Worm (Caenorhabditis elegans) whole organism, L1 larva: Measurements from ENCODE around the gene F13E9.12.

Source experiments
- C04F5.9 ChIP-seq: sonication (generic microtip); optimal IDR thresholded peaks from 2 replicates; lab custom pipeline; 2016; ENCODE audit warnings: missing genetic modification characterization, missing compliant biosample characterization
- Y116A8C.19 ChIP-seq: sonication (generic microtip); optimal IDR thresholded peaks from 2 replicates; lab custom pipeline; 2016; ENCODE audit warnings: missing compliant biosample characterization, missing genetic modification characterization, borderline replicate concordance
- ama-1 ChIP-seq: fragments of 150-350 bp; optimal IDR thresholded peaks from 2 replicates; lab custom pipeline; 2014
- blmp-1 ChIP-seq: fragments of 150-350 bp; optimal IDR thresholded peaks from 2 replicates; lab custom pipeline; 2014; ENCODE audit warnings: missing biosample characterization, missing genetic modification characterization
- ceh-63 ChIP-seq: fragments of 200-800 bp; sonication (Bioruptor generic); optimal IDR thresholded peaks from 2 replicates; lab custom pipeline; 2018; ENCODE audit warnings: mild to moderate bottlenecking, missing genetic modification characterization, missing compliant biosample characterization
- ceh-8 ChIP-seq: fragments of 200-800 bp; sonication (Bioruptor generic); optimal IDR thresholded peaks from 2 replicates; lab custom pipeline; 2018; ENCODE audit warnings: mild to moderate bottlenecking, missing genetic modification characterization, moderate library complexity, missing compliant biosample characterization
- ceh-82 ChIP-seq, 3 experiments: fragments of 150-350 bp in 1 of 3; sonication (generic microtip) in 2 of 3; optimal IDR thresholded peaks; 2 replicates each; lab custom pipeline; 2014 to 2017; ENCODE audit warnings: missing biosample characterization in 3 of 3, missing genetic modification characterization in 3 of 3
- ceh-88 ChIP-seq: fragments of 200-800 bp; sonication (Bioruptor generic); IDR thresholded peaks from 2 replicates; pipeline ENCODE4 v1.3.6; 2022; ENCODE audit warnings: missing genetic modification characterization, missing compliant biosample characterization
- ces-1 ChIP-seq: fragments of 150-350 bp; optimal IDR thresholded peaks from 2 replicates; lab custom pipeline; 2014; ENCODE audit warnings: missing biosample characterization, missing genetic modification reagents, missing genetic modification characterization
- dpl-1 ChIP-seq, 3 experiments: fragments of 150-350 bp in 2 of 3; sonication (generic microtip) in 1 of 3; optimal IDR thresholded peaks; 2 replicates each; lab custom pipeline; 2014 to 2017; ENCODE audit warnings: missing biosample characterization in 3 of 3, missing genetic modification characterization in 3 of 3, missing genetic modification reagents in 3 of 3
- dsc-1 ChIP-seq: sonication (generic microtip); optimal IDR thresholded peaks from 2 replicates; lab custom pipeline; 2016; ENCODE audit warnings: mild to moderate bottlenecking, missing genetic modification characterization, missing compliant biosample characterization
- efl-3 ChIP-seq: fragments of 200-800 bp; sonication (Bioruptor generic); optimal IDR thresholded peaks from 2 replicates; lab custom pipeline; 2018; ENCODE audit warnings: mild to moderate bottlenecking, missing genetic modification characterization, missing compliant biosample characterization
- egl-13 ChIP-seq: sonication (generic microtip); optimal IDR thresholded peaks from 2 replicates; lab custom pipeline; 2016; ENCODE audit warnings: missing genotype, missing genetic modification reagents, missing genetic modification characterization, missing compliant biosample characterization
- elt-2 ChIP-seq: sonication (generic microtip); optimal IDR thresholded peaks from 2 replicates; lab custom pipeline; 2016; ENCODE audit warnings: missing genetic modification characterization, mild to moderate bottlenecking, inconsistent platforms, missing compliant biosample characterization, missing genetic modification reagents
- ets-5 ChIP-seq: fragments of 200-800 bp; sonication (Bioruptor generic); IDR thresholded peaks from 2 replicates; pipeline ENCODE4 v1.3.6; 2022; ENCODE audit warnings: missing genetic modification characterization, missing compliant biosample characterization
- fkh-10 ChIP-seq: sonication (generic microtip); optimal IDR thresholded peaks from 2 replicates; lab custom pipeline; 2017; ENCODE audit warnings: missing biosample characterization, missing genetic modification reagents, missing genetic modification characterization
- grh-1 ChIP-seq: fragments of 200-800 bp; sonication (Bioruptor generic); IDR thresholded peaks from 2 replicates; pipeline ENCODE4 v1.3.6; 2022; ENCODE audit warnings: missing genetic modification reagents, missing genetic modification characterization, missing compliant biosample characterization
- hlh-17 ChIP-seq: fragments of 200-800 bp; sonication (Bioruptor generic); optimal IDR thresholded peaks from 2 replicates; lab custom pipeline; 2018; ENCODE audit warnings: missing genetic modification characterization, mild to moderate bottlenecking, missing compliant biosample characterization, moderate library complexity, borderline replicate concordance
- hlh-4 ChIP-seq: sonication (generic microtip); optimal IDR thresholded peaks from 2 replicates; lab custom pipeline; 2016; ENCODE audit warnings: mild to moderate bottlenecking, missing genetic modification characterization, missing compliant biosample characterization
- hpl-2 ChIP-seq: fragments of 150-350 bp; optimal IDR thresholded peaks from 2 replicates; lab custom pipeline; 2014; ENCODE audit warnings: missing biosample characterization, missing genetic modification reagents, missing genetic modification characterization
- isw-1 ChIP-seq: fragments of 200-800 bp; sonication (Bioruptor generic); IDR thresholded peaks from 2 replicates; pipeline ENCODE4 v1.3.6; 2022; ENCODE audit warnings: missing genetic modification characterization, missing compliant biosample characterization
- lin-13 ChIP-seq: fragments of 150-350 bp; optimal IDR thresholded peaks from 2 replicates; lab custom pipeline; 2014; ENCODE audit warnings: missing biosample characterization, missing genetic modification reagents, missing genetic modification characterization
- lin-35 ChIP-seq, 2 experiments: fragments of 150-350 bp; optimal IDR thresholded peaks; 2 replicates each; lab custom pipeline; 2014; ENCODE audit warnings: missing biosample characterization in 2 of 2, missing genetic modification characterization in 2 of 2, missing genetic modification reagents in 2 of 2
- lin-39 ChIP-seq: fragments of 150-350 bp; optimal IDR thresholded peaks from 2 replicates; lab custom pipeline; 2014; ENCODE audit warnings: missing biosample characterization, missing genetic modification reagents, missing genetic modification characterization
- mdl-1 ChIP-seq, 2 experiments: fragments of 150-350 bp; optimal IDR thresholded peaks; 2 replicates each; lab custom pipeline; 2014 to 2017; ENCODE audit warnings: missing biosample characterization in 2 of 2, missing genetic modification characterization in 2 of 2, inconsistent platforms in 1 of 2
- mep-1 ChIP-seq: fragments of 150-350 bp; optimal IDR thresholded peaks from 2 replicates; lab custom pipeline; 2014; ENCODE audit warnings: missing biosample characterization, missing genetic modification characterization
- nhr-11 ChIP-seq: fragments of 150-350 bp; optimal IDR thresholded peaks from 2 replicates; lab custom pipeline; 2014; ENCODE audit warnings: missing biosample characterization, missing genetic modification characterization
- nhr-20 ChIP-seq: sonication (generic microtip); optimal IDR thresholded peaks from 2 replicates; lab custom pipeline; 2016; ENCODE audit warnings: mild to moderate bottlenecking, missing genetic modification characterization, missing compliant biosample characterization
- nhr-237 ChIP-seq: fragments of 150-350 bp; optimal IDR thresholded peaks from 2 replicates; lab custom pipeline; 2014; ENCODE audit warnings: missing biosample characterization, missing genetic modification characterization
- nhr-47 ChIP-seq: sonication (generic microtip); optimal IDR thresholded peaks from 2 replicates; lab custom pipeline; 2016; ENCODE audit warnings: mild to moderate bottlenecking, missing genetic modification characterization, moderate library complexity, missing compliant biosample characterization
- nhr-76 ChIP-seq: sonication (generic microtip); optimal IDR thresholded peaks from 2 replicates; lab custom pipeline; 2017; ENCODE audit warnings: missing biosample characterization, missing genetic modification characterization
- nhr-85 ChIP-seq: sonication (generic microtip); peaks from one replicate; lab custom pipeline; 2016; ENCODE audit warnings: missing genetic modification characterization, inconsistent platforms, missing compliant biosample characterization
- pqm-1 ChIP-seq: sonication (generic microtip); optimal IDR thresholded peaks from 3 replicates; lab custom pipeline; 2017; ENCODE audit warnings: missing biosample characterization, missing genetic modification characterization
- rnt-1 ChIP-seq: sonication (generic microtip); optimal IDR thresholded peaks from 2 replicates; lab custom pipeline; 2016; ENCODE audit warnings: mild to moderate bottlenecking, missing genetic modification characterization, moderate library complexity, missing compliant biosample characterization
- snu-23 ChIP-seq: sonication (generic microtip); optimal IDR thresholded peaks from 2 replicates; lab custom pipeline; 2016; ENCODE audit warnings: missing genetic modification characterization, missing compliant biosample characterization
- sox-4 ChIP-seq: sonication (generic microtip); optimal IDR thresholded peaks from 2 replicates; lab custom pipeline; 2016; ENCODE audit warnings: missing genetic modification characterization, missing compliant biosample characterization
- sptf-1 ChIP-seq: fragments of 150-350 bp; optimal IDR thresholded peaks from 2 replicates; lab custom pipeline; 2014; ENCODE audit warnings: missing biosample characterization, missing genetic modification characterization
- sup-37 ChIP-seq: fragments of 200-800 bp; sonication (Bioruptor generic); optimal IDR thresholded peaks from 2 replicates; lab custom pipeline; 2018; ENCODE audit warnings: mild to moderate bottlenecking, missing genetic modification characterization, missing compliant biosample characterization
- tbx-2 ChIP-seq: sonication (generic microtip); optimal IDR thresholded peaks from 2 replicates; lab custom pipeline; 2016; ENCODE audit warnings: missing genetic modification characterization, missing compliant biosample characterization
- tlp-1 ChIP-seq: fragments of 150-350 bp; optimal IDR thresholded peaks from 2 replicates; lab custom pipeline; 2014; ENCODE audit warnings: missing biosample characterization, missing genetic modification characterization
- unc-130 ChIP-seq: fragments of 150-350 bp; optimal IDR thresholded peaks from 2 replicates; lab custom pipeline; 2017; ENCODE audit warnings: missing biosample characterization, missing genetic modification characterization, inconsistent platforms
- unc-62 ChIP-seq: fragments of 150-350 bp; optimal IDR thresholded peaks from 2 replicates; lab custom pipeline; 2014; ENCODE audit warnings: missing biosample characterization, missing genetic modification reagents, missing genetic modification characterization
- unc-86 ChIP-seq: sonication (generic microtip); optimal IDR thresholded peaks from 2 replicates; lab custom pipeline; 2016; ENCODE audit warnings: missing genetic modification characterization, missing compliant biosample characterization
- zip-4 ChIP-seq: fragments of 200-800 bp; sonication (Bioruptor generic); optimal IDR thresholded peaks from 2 replicates; lab custom pipeline; 2018; ENCODE audit warnings: mild to moderate bottlenecking, missing genetic modification characterization, moderate library complexity, missing compliant biosample characterization
- ztf-11 ChIP-seq, 2 experiments: sonication (generic microtip); optimal IDR thresholded peaks; 2 replicates each; lab custom pipeline; 2016 to 2017; ENCODE audit warnings: missing genetic modification characterization in 2 of 2, missing biosample characterization in 1 of 2, missing compliant biosample characterization in 1 of 2

Gene F13E9.12

ce11 chrIV:10909708-10910107 is 35.3 kb upstream of the F13E9.12 start, which contains the start of gene pyk-2 (continued):
- TF ChIP-seq unc-86 (tag; lab: Kevin White, UChicago) = no peak
- no peak for TF ChIP-seq dsc-1 (tag; lab: Kevin White, UChicago)
- TF ChIP-seq nhr-237 (tag; lab: Kevin White, UChicago) = no peak
- no peak for TF ChIP-seq efl-3
- TF ChIP-seq ceh-8 = no peak
- no peak for TF ChIP-seq ces-1 (GFP tag; lab: Kevin White, UChicago)
- TF ChIP-seq Y116A8C.19 (tag; lab: Kevin White, UChicago) = no peak
- no peak for TF ChIP-seq blmp-1 (tag; lab: Kevin White, UChicago)
- TF ChIP-seq pqm-1 (tag; lab: Kevin White, UChicago) = no peak
- no peak for TF ChIP-seq hlh-4 (tag; lab: Kevin White, UChicago)
- no peak for TF ChIP-seq unc-62 (GFP tag; lab: Kevin White, UChicago)
- TF ChIP-seq snu-23 (GFP tag; lab: Kevin White, UChicago) = peak; percentile 64
- TF ChIP-seq nhr-85 = peak; percentile 88
- TF ChIP-seq egl-13 = no peak
- TF ChIP-seq dpl-1 (GFP tag; optimal IDR thresholded peaks at IDR 0.05; lab: Kevin White, UChicago) = no peak
- TF ChIP-seq rnt-1 (tag; lab: Kevin White, UChicago) = no peak
- no peak for TF ChIP-seq unc-130
- TF ChIP-seq tbx-2 (tag; lab: Kevin White, UChicago) = peak; percentile 19
- TF ChIP-seq sup-37 (GFP tag; lab: Kevin White, UChicago) = no peak
- TF ChIP-seq isw-1 (GFP tag; lab: Robert Waterston, UW) = no peak
- TF ChIP-seq fkh-10 (GFP tag; lab: Kevin White, UChicago) = no peak
- TF ChIP-seq lin-35 (GFP tag; optimal IDR thresholded peaks at IDR 0.05; lab: Kevin White, UChicago) = peak in 1 of 2 experiments; percentile 29
- TF ChIP-seq ets-5 (GFP tag; lab: Robert Waterston, UW) = no peak
- no peak for TF ChIP-seq ceh-88 (GFP tag; lab: Robert Waterston, UW)
- no peak for TF ChIP-seq ceh-63 (GFP tag; lab: Kevin White, UChicago)
- TF ChIP-seq nhr-76 (tag; lab: Kevin White, UChicago) = no peak
- no peak for TF ChIP-seq tlp-1
- TF ChIP-seq lin-39 (tag; lab: Kevin White, UChicago) = no peak
- TF ChIP-seq zip-4 (GFP tag; lab: Kevin White, UChicago) = no peak
- no peak for TF ChIP-seq lin-13 (GFP tag; lab: Kevin White, UChicago)
- TF ChIP-seq mep-1 (tag; lab: Kevin White, UChicago) = no peak
- TF ChIP-seq mdl-1 (tag; optimal IDR thresholded peaks at IDR 0.05; lab: Kevin White, UChicago) = no peak
- no peak for TF ChIP-seq grh-1
- TF ChIP-seq C04F5.9 (tag; lab: Kevin White, UChicago) = no peak
- no peak for TF ChIP-seq nhr-47 (tag; lab: Kevin White, UChicago)
- TF ChIP-seq ceh-82 (tag; optimal IDR thresholded peaks at IDR 0.05; lab: Kevin White, UChicago) = no peak
- no peak for TF ChIP-seq hlh-17 (GFP tag; lab: Kevin White, UChicago)
- TF ChIP-seq nhr-20 (tag; lab: Kevin White, UChicago) = peak; percentile 69

ce11 chrIV:10909206-10909605 is 34.8 kb upstream of the F13E9.12 start, which contains the start of gene ZK596.2:
ZK596.2 (minus strand) TSS chrIV:10909306.
- no peak for TF ChIP-seq ztf-11 (tag; optimal IDR thresholded peaks at IDR 0.05; lab: Kevin White, UChicago)
- TF ChIP-seq sox-4 (tag; lab: Kevin White, UChicago) = no peak
- no peak for TF ChIP-seq ama-1 (lab: Kevin White, UChicago)
- no peak for TF ChIP-seq nhr-11 (tag; lab: Kevin White, UChicago)
- no peak for TF ChIP-seq elt-2 (tag; lab: Kevin White, UChicago)
- TF ChIP-seq hpl-2 (GFP tag; lab: Kevin White, UChicago) = no peak
- TF ChIP-seq nhr-47 (tag; lab: Kevin White, UChicago) = no peak
- no peak for TF ChIP-seq sptf-1
